Worm (Caenorhabditis elegans) whole organism, late embryonic: ENCODE measurements around the gene glb-28.
A peak's percentile ranks its signal among the peaks of the same experiment; 100 is the strongest.

Experiments
- C38D4.7 ChIP-seq: fragments of 200-800 bp; sonication (Bioruptor generic); optimal IDR thresholded peaks from 2 replicates; lab custom pipeline; 2018; ENCODE audit warnings: mild to moderate bottlenecking, missing genetic modification characterization, moderate library complexity, missing compliant biosample characterization
- K02D7.2 ChIP-seq: sonication (generic microtip); optimal IDR thresholded peaks from 2 replicates; lab custom pipeline; 2017; ENCODE audit warnings: mild to moderate bottlenecking, missing genetic modification characterization, missing compliant biosample characterization
- K09A11.1 ChIP-seq: sonication (generic microtip); optimal IDR thresholded peaks from 2 replicates; lab custom pipeline; 2017; ENCODE audit warnings: antibody characterized with exemption, mild to moderate bottlenecking, missing genetic modification characterization, missing compliant biosample characterization; ENCODE audit not compliant: insufficient read depth
- T23F11.4 ChIP-seq: fragments of 200-800 bp; sonication (Bioruptor generic); optimal IDR thresholded peaks from 2 replicates; lab custom pipeline; 2018; ENCODE audit warnings: mild to moderate bottlenecking, missing genetic modification characterization, missing compliant biosample characterization
- ahr-1 ChIP-seq: sonication (generic microtip); optimal IDR thresholded peaks from 2 replicates; lab custom pipeline; 2016; ENCODE audit warnings: missing genetic modification characterization, missing compliant biosample characterization
- ceh-14 ChIP-seq: sonication (generic microtip); optimal IDR thresholded peaks from 2 replicates; lab custom pipeline; 2016; ENCODE audit warnings: missing genotype, missing genetic modification characterization, missing compliant biosample characterization
- ceh-18 ChIP-seq: sonication (generic microtip); optimal IDR thresholded peaks from 2 replicates; lab custom pipeline; 2016; ENCODE audit warnings: missing genetic modification characterization, missing compliant biosample characterization
- ceh-19 ChIP-seq: fragments of 200-800 bp; sonication (Bioruptor generic); optimal IDR thresholded peaks from 2 replicates; lab custom pipeline; 2018; ENCODE audit warnings: mild to moderate bottlenecking, missing genetic modification characterization, missing compliant biosample characterization
- ceh-22 ChIP-seq: sonication (generic microtip); optimal IDR thresholded peaks from 2 replicates; lab custom pipeline; 2017; ENCODE audit warnings: missing biosample characterization, missing genetic modification characterization
- ceh-30 ChIP-seq: fragments of 150-350 bp; optimal IDR thresholded peaks from 2 replicates; lab custom pipeline; 2014; ENCODE audit warnings: missing biosample characterization, missing genetic modification characterization
- ceh-31 ChIP-seq: sonication (generic microtip); optimal IDR thresholded peaks from 2 replicates; lab custom pipeline; 2016; ENCODE audit warnings: missing genetic modification characterization, missing compliant biosample characterization
- ceh-34 ChIP-seq: sonication (generic microtip); optimal IDR thresholded peaks from 2 replicates; lab custom pipeline; 2016; ENCODE audit warnings: mild to moderate bottlenecking, missing genetic modification characterization, missing compliant biosample characterization
- ceh-45 ChIP-seq: fragments of 200-800 bp; sonication (Bioruptor generic); IDR thresholded peaks from 2 replicates; pipeline ENCODE4 v1.3.6; 2022; ENCODE audit warnings: missing genetic modification reagents, missing genetic modification characterization, missing compliant biosample characterization
- ceh-48 ChIP-seq: sonication (generic microtip); optimal IDR thresholded peaks from 2 replicates; lab custom pipeline; 2016; ENCODE audit warnings: missing genetic modification characterization, inconsistent platforms, missing compliant biosample characterization
- ceh-6 ChIP-seq: fragments of 200-800 bp; sonication (Bioruptor generic); optimal IDR thresholded peaks from 2 replicates; lab custom pipeline; 2018; ENCODE audit warnings: mild to moderate bottlenecking, missing genetic modification characterization, missing compliant biosample characterization
- ceh-9 ChIP-seq: sonication (generic microtip); optimal IDR thresholded peaks from 2 replicates; lab custom pipeline; 2016; ENCODE audit warnings: mild to moderate bottlenecking, missing genetic modification characterization, inconsistent platforms, missing compliant biosample characterization
- dmd-4 ChIP-seq: sonication (generic microtip); optimal IDR thresholded peaks from 2 replicates; lab custom pipeline; 2016; ENCODE audit warnings: borderline replicate concordance, missing genetic modification characterization, missing compliant biosample characterization
- dve-1 ChIP-seq: sonication (generic microtip); optimal IDR thresholded peaks from 2 replicates; lab custom pipeline; 2017; ENCODE audit warnings: antibody characterized with exemption, mild to moderate bottlenecking, missing genetic modification characterization, missing compliant biosample characterization
- elt-2 ChIP-seq: sonication (generic microtip); optimal IDR thresholded peaks from 2 replicates; lab custom pipeline; 2016; ENCODE audit warnings: missing genetic modification reagents, missing genetic modification characterization, missing compliant biosample characterization
- elt-4 ChIP-seq: sonication (generic microtip); optimal IDR thresholded peaks from 2 replicates; lab custom pipeline; 2016; ENCODE audit warnings: missing genetic modification characterization, missing compliant biosample characterization
- ets-4 ChIP-seq: sonication (generic microtip); optimal IDR thresholded peaks from 2 replicates; lab custom pipeline; 2016; ENCODE audit warnings: missing genetic modification characterization, missing compliant biosample characterization
- fkh-6 ChIP-seq: sonication (generic microtip); optimal IDR thresholded peaks from 2 replicates; lab custom pipeline; 2016; ENCODE audit warnings: missing genetic modification characterization, missing compliant biosample characterization
- gmeb-2 ChIP-seq: sonication (generic microtip); optimal IDR thresholded peaks from 2 replicates; lab custom pipeline; 2016; ENCODE audit warnings: missing genetic modification characterization, inconsistent platforms, missing compliant biosample characterization
- hlh-30 ChIP-seq: sonication (generic microtip); optimal IDR thresholded peaks from 2 replicates; lab custom pipeline; 2017; ENCODE audit warnings: antibody characterized with exemption, missing genetic modification characterization, missing compliant biosample characterization; ENCODE audit not compliant: insufficient read depth
- lim-6 ChIP-seq: sonication (generic microtip); optimal IDR thresholded peaks from 2 replicates; lab custom pipeline; 2016; ENCODE audit warnings: missing genetic modification characterization, missing compliant biosample characterization
- lin-11 ChIP-seq: fragments of 200-800 bp; sonication (Bioruptor generic); optimal IDR thresholded peaks from 2 replicates; lab custom pipeline; 2018; ENCODE audit warnings: mild to moderate bottlenecking, missing genetic modification characterization, missing compliant biosample characterization
- madf-2 ChIP-seq: sonication (generic microtip); optimal IDR thresholded peaks from 2 replicates; lab custom pipeline; 2017; ENCODE audit warnings: missing genetic modification characterization, missing compliant biosample characterization
- nfya-1 ChIP-seq: sonication (generic microtip); optimal IDR thresholded peaks from 2 replicates; lab custom pipeline; 2017; ENCODE audit warnings: missing genetic modification characterization, mild to moderate bottlenecking, missing compliant biosample characterization, antibody characterized with exemption, moderate library complexity
- nhr-11 ChIP-seq: fragments of 150-350 bp; optimal IDR thresholded peaks from 2 replicates; lab custom pipeline; 2014; ENCODE audit warnings: missing biosample characterization, missing genetic modification characterization
- nhr-232 ChIP-seq: sonication (generic microtip); optimal IDR thresholded peaks from 2 replicates; lab custom pipeline; 2016; ENCODE audit warnings: missing genetic modification characterization, missing compliant biosample characterization
- npax-4 ChIP-seq: sonication (generic microtip); optimal IDR thresholded peaks from 2 replicates; lab custom pipeline; 2016; ENCODE audit warnings: missing genetic modification characterization, missing compliant biosample characterization
- pat-9 ChIP-seq: fragments of 200-800 bp; sonication (Bioruptor generic); optimal IDR thresholded peaks from 2 replicates; lab custom pipeline; 2018; ENCODE audit warnings: mild to moderate bottlenecking, missing genetic modification characterization, moderate library complexity, missing compliant biosample characterization
- pha-2 ChIP-seq: sonication (generic microtip); optimal IDR thresholded peaks from 2 replicates; lab custom pipeline; 2017; ENCODE audit warnings: mild to moderate bottlenecking, missing genetic modification characterization, missing compliant biosample characterization
- pha-4 ChIP-seq: fragments of 150-350 bp; optimal IDR thresholded peaks from 2 replicates; lab custom pipeline; 2018; ENCODE audit warnings: missing biosample characterization, missing genetic modification reagents, missing genetic modification characterization
- pqm-1 ChIP-seq: sonication (generic microtip); optimal IDR thresholded peaks from 2 replicates; lab custom pipeline; 2016; ENCODE audit warnings: missing genetic modification characterization, missing compliant biosample characterization
- pros-1 ChIP-seq: fragments of 150-350 bp; optimal IDR thresholded peaks from 2 replicates; lab custom pipeline; 2014; ENCODE audit warnings: missing biosample characterization, missing genetic modification reagents, missing genetic modification characterization
- rnt-1 ChIP-seq: sonication (generic microtip); optimal IDR thresholded peaks from 2 replicates; lab custom pipeline; 2016; ENCODE audit warnings: missing genetic modification characterization, missing compliant biosample characterization
- sox-2 ChIP-seq: fragments of 200-800 bp; sonication (Bioruptor generic); IDR thresholded peaks from 2 replicates; pipeline ENCODE4 v1.3.6; 2022; ENCODE audit warnings: missing genetic modification reagents, missing genetic modification characterization, missing compliant biosample characterization
- syd-9 ChIP-seq: sonication (generic microtip); optimal IDR thresholded peaks from 2 replicates; lab custom pipeline; 2016; ENCODE audit warnings: mild to moderate bottlenecking, missing genetic modification characterization, moderate library complexity, missing compliant biosample characterization
- tbx-7 ChIP-seq: sonication (generic microtip); optimal IDR thresholded peaks from 2 replicates; lab custom pipeline; 2016; ENCODE audit warnings: missing genotype, missing genetic modification characterization, missing compliant biosample characterization
- unc-42 ChIP-seq: sonication (generic microtip); optimal IDR thresholded peaks from 2 replicates; lab custom pipeline; 2016; ENCODE audit warnings: missing genotype, missing genetic modification characterization, missing compliant biosample characterization
- unc-55 ChIP-seq: sonication (generic microtip); optimal IDR thresholded peaks from 2 replicates; lab custom pipeline; 2017; ENCODE audit warnings: missing biosample characterization, missing genetic modification reagents, missing genetic modification characterization
- unc-86 ChIP-seq: sonication (generic microtip); optimal IDR thresholded peaks from 2 replicates; lab custom pipeline; 2016; ENCODE audit warnings: missing genetic modification characterization, missing compliant biosample characterization
- zip-5 ChIP-seq: sonication (generic microtip); optimal IDR thresholded peaks from 2 replicates; lab custom pipeline; 2016; ENCODE audit warnings: missing genetic modification characterization, missing compliant biosample characterization
- ztf-16 ChIP-seq: sonication (generic microtip); optimal IDR thresholded peaks from 2 replicates; lab custom pipeline; 2017; ENCODE audit warnings: missing genetic modification characterization, missing compliant biosample characterization

Gene glb-28

ce11 chrX:15307677-15308076 lies 9.4 kb downstream of the glb-28 start:
- TF ChIP-seq ztf-16: no peak
- TF ChIP-seq K09A11.1 (tag; lab: Kevin White, UChicago): no peak
- TF ChIP-seq unc-42 (tag; lab: Kevin White, UChicago): no peak
- no peak for TF ChIP-seq pha-4 (tag; lab: Kevin White, UChicago)
- peak; percentile 12 for TF ChIP-seq T23F11.4
- no peak for TF ChIP-seq dmd-4 (tag; lab: Kevin White, UChicago)
- TF ChIP-seq ceh-19 (GFP tag; lab: Kevin White, UChicago): no peak
- TF ChIP-seq syd-9 (tag; lab: Kevin White, UChicago): no peak
- TF ChIP-seq gmeb-2 (tag; lab: Kevin White, UChicago): peak; percentile 6
- no peak for TF ChIP-seq lim-6
- TF ChIP-seq dve-1 (tag; lab: Kevin White, UChicago): no peak

ce11 chrX:15302863-15303262 lies 14.2 kb downstream of the glb-28 start, which contains the start of gene ser-2:
ser-2 (minus strand) TSS chrX:15302963.
- no peak for TF ChIP-seq pros-1 (tag; lab: Kevin White, UChicago)
- no peak for TF ChIP-seq K09A11.1 (tag; lab: Kevin White, UChicago)
- no peak for TF ChIP-seq tbx-7 (tag; lab: Kevin White, UChicago)
- TF ChIP-seq ceh-14 (tag; lab: Kevin White, UChicago): no peak
- no peak for TF ChIP-seq ahr-1 (tag; lab: Kevin White, UChicago)
- no peak for TF ChIP-seq ceh-48
- TF ChIP-seq unc-42 (tag; lab: Kevin White, UChicago): no peak
- TF ChIP-seq nhr-11 (tag; lab: Kevin White, UChicago): no peak
- TF ChIP-seq K02D7.2: no peak
- TF ChIP-seq ztf-16: no peak
- TF ChIP-seq gmeb-2 (tag; lab: Kevin White, UChicago): no peak
- TF ChIP-seq zip-5 (tag; lab: Kevin White, UChicago): no peak
- no peak for TF ChIP-seq nfya-1
- TF ChIP-seq ceh-45 (GFP tag; lab: Robert Waterston, UW): no peak
- TF ChIP-seq rnt-1: no peak
- no peak for TF ChIP-seq ceh-30 (tag; lab: Kevin White, UChicago)
- no peak for TF ChIP-seq sox-2 (GFP tag; lab: Robert Waterston, UW)
- TF ChIP-seq ceh-34: no peak
- no peak for TF ChIP-seq fkh-6 (tag; lab: Kevin White, UChicago)
- no peak for TF ChIP-seq elt-2 (tag; lab: Kevin White, UChicago)

ce11 chrX:15300002-15300401 lies 17.0 kb downstream of the glb-28 start:
- TF ChIP-seq lin-11 (tag; lab: Kevin White, UChicago): no peak
- TF ChIP-seq syd-9 (tag; lab: Kevin White, UChicago): no peak
- no peak for TF ChIP-seq ceh-22 (tag; lab: Kevin White, UChicago)
- TF ChIP-seq ceh-9 (tag; lab: Kevin White, UChicago): no peak

ce11 chrX:15297396-15297827 lies 19.6 kb downstream of the glb-28 start:
- TF ChIP-seq npax-4 (tag; lab: Kevin White, UChicago): peak; percentile 37
- no peak for TF ChIP-seq ceh-30 (tag; lab: Kevin White, UChicago)
- peak; percentile 37 for TF ChIP-seq sox-2 (GFP tag; lab: Robert Waterston, UW)
- TF ChIP-seq ztf-16: peak; percentile 23
- TF ChIP-seq fkh-6 (tag; lab: Kevin White, UChicago): peak; percentile 1
- peak; percentile 44 for TF ChIP-seq madf-2 (tag; lab: Kevin White, UChicago)
- TF ChIP-seq lin-11 (tag; lab: Kevin White, UChicago): peak; percentile 69
- TF ChIP-seq pat-9 (tag; lab: Kevin White, UChicago): peak; percentile 79
- TF ChIP-seq lim-6: no peak
- TF ChIP-seq ceh-34: peak; percentile 65
- peak; percentile 79 for TF ChIP-seq ceh-6 (GFP tag; lab: Kevin White, UChicago)
- TF ChIP-seq unc-86 (tag; lab: Kevin White, UChicago): peak; percentile 28
- no peak for TF ChIP-seq elt-4 (tag; lab: Kevin White, UChicago)
- peak; percentile 57 for TF ChIP-seq ceh-18 (tag; lab: Kevin White, UChicago)
- peak; percentile 31 for TF ChIP-seq T23F11.4
- no peak for TF ChIP-seq unc-55
- no peak for TF ChIP-seq pqm-1 (tag; lab: Kevin White, UChicago)
- peak; percentile 36 for TF ChIP-seq ceh-9 (tag; lab: Kevin White, UChicago)
- TF ChIP-seq ets-4 (tag; lab: Kevin White, UChicago): no peak
- TF ChIP-seq hlh-30: no peak
- no peak for TF ChIP-seq pros-1 (tag; lab: Kevin White, UChicago)
- TF ChIP-seq rnt-1: peak; percentile 12
- no peak for TF ChIP-seq ceh-31
- TF ChIP-seq pha-2 (tag; lab: Kevin White, UChicago): peak; percentile 63
- peak; percentile 42 for TF ChIP-seq ceh-48
- peak; percentile 58 for TF ChIP-seq dve-1 (tag; lab: Kevin White, UChicago)
- TF ChIP-seq nhr-232: peak; percentile 56
- peak; percentile 57 for TF ChIP-seq C38D4.7
- no peak for TF ChIP-seq syd-9 (tag; lab: Kevin White, UChicago)
